Fruit fly (Drosophila melanogaster): Measurements from ENCODE around the gene Tom.

DNA sequence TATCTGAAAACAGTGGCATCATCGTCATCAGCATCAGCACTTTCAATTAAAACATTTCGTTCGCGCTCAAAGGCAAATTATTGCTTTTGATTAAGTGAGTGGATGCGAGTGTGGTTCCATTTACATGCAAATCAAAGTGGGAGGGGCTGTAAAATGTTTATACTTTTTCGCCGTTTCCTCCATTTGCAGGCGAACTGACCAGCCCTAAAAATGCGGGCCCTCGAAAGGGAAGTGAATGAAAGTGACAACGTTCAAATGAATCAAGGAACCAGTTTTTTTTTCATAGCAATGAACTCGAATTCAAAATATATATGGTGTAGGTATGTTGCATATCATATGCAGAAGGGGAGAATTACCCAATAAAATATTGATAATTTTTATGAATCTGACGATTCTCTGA, 41.5 kb downstream of the Tom start:
- no peak for TF ChIP-seq Sin3A (optimal IDR thresholded peaks at IDR 0.05)
- TF ChIP-seq insv (optimal IDR thresholded peaks at IDR 0.05) = no peak
- no peak for TF ChIP-seq h (optimal IDR thresholded peaks at IDR 0.05)
- no peak for TF ChIP-seq Myc (optimal IDR thresholded peaks at IDR 0.05)
- no peak for TF ChIP-seq psq (optimal IDR thresholded peaks at IDR 0.05)
